Worm (Caenorhabditis elegans) whole organism, early embryonic: Measurements from ENCODE around the gene W03B1.5.
A peak's percentile ranks its signal among the peaks of the same experiment; 100 is the strongest.

Experiments used
- B0310.2 ChIP-seq: sonication (generic microtip); optimal IDR thresholded peaks from 2 replicates; lab custom pipeline; 2016; ENCODE audit warnings: mild to moderate bottlenecking, missing genetic modification characterization, missing compliant biosample characterization
- F13C5.2 ChIP-seq: sonication (generic microtip); optimal IDR thresholded peaks from 2 replicates; lab custom pipeline; 2017; ENCODE audit warnings: mild to moderate bottlenecking, missing genetic modification characterization, inconsistent platforms, missing compliant biosample characterization
- aly-1 ChIP-seq: sonication (generic microtip); optimal IDR thresholded peaks from 2 replicates; lab custom pipeline; 2016; ENCODE audit warnings: missing genetic modification characterization, missing compliant biosample characterization
- ama-1 ChIP-seq: fragments of 150-350 bp; optimal IDR thresholded peaks from 2 replicates; lab custom pipeline; 2014
- ceh-13 ChIP-seq: fragments of 200-800 bp; sonication (Bioruptor generic); optimal IDR thresholded peaks from 2 replicates; lab custom pipeline; 2018; ENCODE audit warnings: mild to moderate bottlenecking, missing genetic modification characterization, missing compliant biosample characterization
- ceh-36 ChIP-seq: sonication (generic microtip); optimal IDR thresholded peaks from 2 replicates; lab custom pipeline; 2016; ENCODE audit warnings: missing genetic modification characterization, inconsistent platforms, missing compliant biosample characterization
- ets-7 ChIP-seq: sonication (generic microtip); optimal IDR thresholded peaks from 2 replicates; lab custom pipeline; 2016; ENCODE audit warnings: missing genotype, missing genetic modification characterization, missing compliant biosample characterization
- flt-1 ChIP-seq: fragments of 200-800 bp; sonication (Bioruptor generic); IDR thresholded peaks from 2 replicates; pipeline ENCODE4 v1.3.6; 2022; ENCODE audit warnings: missing genetic modification characterization, missing compliant biosample characterization
- hmbx-1 ChIP-seq: sonication (generic microtip); optimal IDR thresholded peaks from 2 replicates; lab custom pipeline; 2016; ENCODE audit warnings: mild to moderate bottlenecking, missing genetic modification characterization, missing compliant biosample characterization
- hmg-4 ChIP-seq: fragments of 200-800 bp; sonication (Bioruptor generic); optimal IDR thresholded peaks from 2 replicates; lab custom pipeline; 2018; ENCODE audit warnings: mild to moderate bottlenecking, missing genetic modification characterization, missing compliant biosample characterization
- hnd-1 ChIP-seq: sonication (generic microtip); optimal IDR thresholded peaks from 2 replicates; lab custom pipeline; 2016; ENCODE audit warnings: missing genetic modification characterization, missing compliant biosample characterization
- pes-1 ChIP-seq: fragments of 200-800 bp; sonication (Bioruptor generic); IDR thresholded peaks from 2 replicates; pipeline ENCODE4 v1.3.6; 2022; ENCODE audit warnings: missing genetic modification reagents, missing genetic modification characterization, missing compliant biosample characterization
- scrt-1 ChIP-seq: fragments of 200-800 bp; sonication (Bioruptor generic); IDR thresholded peaks from 2 replicates; pipeline ENCODE4 v1.3.6; 2022; ENCODE audit warnings: missing genetic modification characterization, missing compliant biosample characterization
- sea-1 ChIP-seq: fragments of 200-800 bp; sonication (Bioruptor generic); conservative IDR thresholded peaks from 2 replicates; pipeline ENCODE4 v1.3.6; 2022; ENCODE audit warnings: missing genetic modification characterization, missing compliant biosample characterization
- tbx-11 ChIP-seq: fragments of 200-800 bp; sonication (Bioruptor generic); IDR thresholded peaks from 2 replicates; pipeline ENCODE4 v1.3.6; 2022; ENCODE audit warnings: missing genetic modification characterization, missing compliant biosample characterization
- tbx-37 ChIP-seq: fragments of 200-800 bp; sonication (Bioruptor generic); conservative IDR thresholded peaks from 2 replicates; pipeline ENCODE4 v1.3.6; 2022; ENCODE audit warnings: missing genetic modification reagents, missing genetic modification characterization, missing compliant biosample characterization
- tra-4 ChIP-seq: sonication (generic microtip); optimal IDR thresholded peaks from 2 replicates; lab custom pipeline; 2017; ENCODE audit warnings: missing genetic modification characterization, missing compliant biosample characterization

W03B1.5 gene

ce11 chrIV:4346512-4346911, 1.7 kb upstream of the W03B1.5 start, which contains the start of gene oac-52:
Gene oac-52 (minus strand): TSS chrIV:4346612.
- TF ChIP-seq tbx-11, result no peak
- no peak for TF ChIP-seq hmbx-1
- no peak for TF ChIP-seq ets-7 (tag; lab: Kevin White, UChicago)
- no peak for TF ChIP-seq scrt-1
- TF ChIP-seq aly-1 (tag; lab: Kevin White, UChicago), result no peak
- TF ChIP-seq ceh-36 (tag; lab: Kevin White, UChicago), result no peak
- TF ChIP-seq tra-4 (tag; lab: Kevin White, UChicago), result no peak
- no peak for TF ChIP-seq hnd-1 (tag; lab: Kevin White, UChicago)
- no peak for TF ChIP-seq flt-1 (GFP tag; lab: Robert Waterston, UW)
- TF ChIP-seq ceh-13, result no peak
- TF ChIP-seq hmg-4 (GFP tag; lab: Kevin White, UChicago), result no peak
- TF ChIP-seq B0310.2 (tag; lab: Kevin White, UChicago), result no peak
- TF ChIP-seq ama-1, result no peak
- no peak for TF ChIP-seq pes-1 (GFP tag; lab: Robert Waterston, UW)
- TF ChIP-seq F13C5.2 (tag; lab: Kevin White, UChicago), result no peak
- TF ChIP-seq sea-1 (GFP tag; lab: Robert Waterston, UW), result no peak
- no peak for TF ChIP-seq tbx-37 (GFP tag; lab: Robert Waterston, UW)

- TF ChIP-seq hnd-1 (tag; lab: Kevin White, UChicago) (no peak), aly-1 (tag; lab: Kevin White, UChicago) (no peak), ama-1 (peak; percentile 53), pes-1 (GFP tag; lab: Robert Waterston, UW) (0 out of 2 replicates have a peak, but pooled peaks have one; percentile 24), F13C5.2 (tag; lab: Kevin White, UChicago) (no peak)
Observed at ce11 chrIV:4347578-4348003, 655 bp upstream of the W03B1.5 start.

ce11 chrIV:4356879-4357278, 8.6 kb downstream of the W03B1.5 start, which contains the start of gene W03B1.9:
Gene W03B1.9 (minus strand): TSS chrIV:4356979.
- TF ChIP-seq tbx-37 (GFP tag; lab: Robert Waterston, UW) (no peak), hmg-4 (GFP tag; lab: Kevin White, UChicago) (no peak), B0310.2 (tag; lab: Kevin White, UChicago) (no peak), tra-4 (tag; lab: Kevin White, UChicago) (no peak)

- TF ChIP-seq B0310.2 (tag; lab: Kevin White, UChicago), result no peak
- TF ChIP-seq hmg-4 (GFP tag; lab: Kevin White, UChicago), result no peak
- no peak for TF ChIP-seq tbx-37 (GFP tag; lab: Robert Waterston, UW)
- no peak for TF ChIP-seq ceh-13
- no peak for TF ChIP-seq ets-7 (tag; lab: Kevin White, UChicago)
- TF ChIP-seq tbx-11, result no peak
- TF ChIP-seq hmbx-1, result no peak
- no peak for TF ChIP-seq flt-1 (GFP tag; lab: Robert Waterston, UW)
- no peak for TF ChIP-seq pes-1 (GFP tag; lab: Robert Waterston, UW)
- no peak for TF ChIP-seq scrt-1
- TF ChIP-seq tra-4 (tag; lab: Kevin White, UChicago), result no peak
- TF ChIP-seq hnd-1 (tag; lab: Kevin White, UChicago), result no peak
Observed at ce11 chrIV:4357296-4357695, 9.1 kb downstream of the W03B1.5 start, which contains the start of gene sars-2. Gene sars-2 (plus strand): TSS chrIV:4357636.

ce11 chrIV:4359653-4360052, 11.4 kb downstream of the W03B1.5 start, which contains the start of gene F55F10.3:
Gene F55F10.3 (plus strand): TSS chrIV:4359953.
- TF ChIP-seq B0310.2 (tag; lab: Kevin White, UChicago) (no peak), hmbx-1 (no peak), ets-7 (tag; lab: Kevin White, UChicago) (no peak), hnd-1 (tag; lab: Kevin White, UChicago) (no peak), ceh-36 (tag; lab: Kevin White, UChicago) (no peak), flt-1 (GFP tag; lab: Robert Waterston, UW) (no peak), hmg-4 (GFP tag; lab: Kevin White, UChicago) (no peak), aly-1 (tag; lab: Kevin White, UChicago) (no peak), sea-1 (GFP tag; lab: Robert Waterston, UW) (no peak), ama-1 (no peak), pes-1 (GFP tag; lab: Robert Waterston, UW) (no peak), tra-4 (tag; lab: Kevin White, UChicago) (no peak)

- TF ChIP-seq hmg-4 (GFP tag; lab: Kevin White, UChicago), result no peak
- no peak for TF ChIP-seq F13C5.2 (tag; lab: Kevin White, UChicago)
- TF ChIP-seq tbx-37 (GFP tag; lab: Robert Waterston, UW), result no peak
- TF ChIP-seq pes-1 (GFP tag; lab: Robert Waterston, UW), result no peak
- no peak for TF ChIP-seq B0310.2 (tag; lab: Kevin White, UChicago)
- no peak for TF ChIP-seq aly-1 (tag; lab: Kevin White, UChicago)
Observed at ce11 chrIV:4360497-4360896, 12.3 kb downstream of the W03B1.5 start, which contains the start of gene F55F10.1. Gene F55F10.1 (plus strand): TSS chrIV:4360837.

ce11 chrIV:4369116-4369515, 20.9 kb downstream of the W03B1.5 start:
- TF ChIP-seq B0310.2 (tag; lab: Kevin White, UChicago) (no peak), pes-1 (GFP tag; lab: Robert Waterston, UW) (no peak), F13C5.2 (tag; lab: Kevin White, UChicago) (no peak), ceh-36 (tag; lab: Kevin White, UChicago) (no peak), aly-1 (tag; lab: Kevin White, UChicago) (no peak), ama-1 (no peak), scrt-1 (no peak), tbx-37 (GFP tag; lab: Robert Waterston, UW) (no peak), hmg-4 (GFP tag; lab: Kevin White, UChicago) (no peak), tra-4 (tag; lab: Kevin White, UChicago) (no peak), hmbx-1 (no peak), hnd-1 (tag; lab: Kevin White, UChicago) (no peak), sea-1 (GFP tag; lab: Robert Waterston, UW) (no peak), tbx-11 (no peak), flt-1 (GFP tag; lab: Robert Waterston, UW) (no peak), ceh-13 (no peak), ets-7 (tag; lab: Kevin White, UChicago) (no peak)
